Worm (Caenorhabditis elegans) whole organism, mixed stage, embryonic: Measurements from ENCODE around the gene F49E11.2.

Experiments used
- M03D4.4 ChIP-seq: sonication (generic microtip); optimal IDR thresholded peaks from 2 replicates; lab custom pipeline; 2017; ENCODE audit warnings: mild to moderate bottlenecking, missing genetic modification characterization, missing compliant biosample characterization
- bed-3 ChIP-seq: fragments of 200-800 bp; sonication (Bioruptor generic); optimal IDR thresholded peaks from 3 replicates; lab custom pipeline; 2018; ENCODE audit warnings: mild to moderate bottlenecking, missing genetic modification characterization, moderate library complexity, missing compliant biosample characterization
- blmp-1 ChIP-seq: fragments of 150-350 bp; optimal IDR thresholded peaks from 2 replicates; lab custom pipeline; 2014; ENCODE audit warnings: missing biosample characterization, missing genetic modification characterization
- ceh-39 ChIP-seq: fragments of 150-350 bp; optimal IDR thresholded peaks from 2 replicates; lab custom pipeline; 2014; ENCODE audit warnings: missing biosample characterization, missing genetic modification characterization
- ceh-43 ChIP-seq: fragments of 200-800 bp; sonication (Bioruptor generic); optimal IDR thresholded peaks from 2 replicates; lab custom pipeline; 2018; ENCODE audit warnings: mild to moderate bottlenecking, missing genetic modification characterization, moderate library complexity, missing compliant biosample characterization
- ceh-83 ChIP-seq: fragments of 200-800 bp; sonication (Bioruptor generic); optimal IDR thresholded peaks from 2 replicates; lab custom pipeline; 2018; ENCODE audit warnings: mild to moderate bottlenecking, missing genetic modification characterization, missing compliant biosample characterization
- ces-1 ChIP-seq: fragments of 150-350 bp; optimal IDR thresholded peaks from 2 replicates; lab custom pipeline; 2014; ENCODE audit warnings: missing biosample characterization, missing genetic modification reagents, missing genetic modification characterization
- cnd-1 ChIP-seq: fragments of 200-800 bp; sonication (Bioruptor generic); optimal IDR thresholded peaks from 2 replicates; lab custom pipeline; 2018; ENCODE audit warnings: mild to moderate bottlenecking, missing genetic modification characterization, missing compliant biosample characterization
- elt-1 ChIP-seq: sonication (generic microtip); optimal IDR thresholded peaks from 2 replicates; lab custom pipeline; 2017; ENCODE audit warnings: missing genetic modification characterization, mild to moderate bottlenecking, missing compliant biosample characterization, antibody characterized with exemption, moderate library complexity, borderline replicate concordance; ENCODE audit not compliant: insufficient read depth
- elt-3 ChIP-seq: fragments of 150-350 bp; optimal IDR thresholded peaks from 2 replicates; lab custom pipeline; 2014; ENCODE audit warnings: missing biosample characterization, missing genetic modification characterization
- flh-1 ChIP-seq: fragments of 200-800 bp; sonication (Bioruptor generic); optimal IDR thresholded peaks from 2 replicates; lab custom pipeline; 2018; ENCODE audit warnings: mild to moderate bottlenecking, missing genetic modification characterization, moderate library complexity, missing compliant biosample characterization
- ham-2 ChIP-seq: fragments of 200-800 bp; sonication (Bioruptor generic); optimal IDR thresholded peaks from 2 replicates; lab custom pipeline; 2018; ENCODE audit warnings: mild to moderate bottlenecking, missing genetic modification characterization, missing compliant biosample characterization
- lin-13 ChIP-seq: fragments of 150-350 bp; optimal IDR thresholded peaks from 2 replicates; lab custom pipeline; 2014; ENCODE audit warnings: missing biosample characterization, missing genetic modification characterization
- lin-32 ChIP-seq: fragments of 200-800 bp; sonication (Bioruptor generic); optimal IDR thresholded peaks from 2 replicates; lab custom pipeline; 2018; ENCODE audit warnings: mild to moderate bottlenecking, missing genetic modification characterization, missing compliant biosample characterization
- mab-5 ChIP-seq: fragments of 150-350 bp; optimal IDR thresholded peaks from 2 replicates; lab custom pipeline; 2014; ENCODE audit warnings: missing biosample characterization, missing genetic modification characterization
- mep-1 ChIP-seq: fragments of 150-350 bp; optimal IDR thresholded peaks from 2 replicates; lab custom pipeline; 2017; ENCODE audit warnings: missing biosample characterization, missing genetic modification reagents, missing genetic modification characterization, inconsistent platforms
- mls-2 ChIP-seq: sonication (generic microtip); optimal IDR thresholded peaks from 2 replicates; lab custom pipeline; 2016; ENCODE audit warnings: mild to moderate bottlenecking, missing genetic modification characterization, moderate library complexity, missing compliant biosample characterization
- nhr-12 ChIP-seq: fragments of 150-350 bp; optimal IDR thresholded peaks from 2 replicates; lab custom pipeline; 2014; ENCODE audit warnings: missing biosample characterization, missing genetic modification characterization
- nhr-2 ChIP-seq: fragments of 150-350 bp; optimal IDR thresholded peaks from 2 replicates; lab custom pipeline; 2014; ENCODE audit warnings: missing biosample characterization, missing genetic modification characterization
- nhr-237 ChIP-seq: fragments of 150-350 bp; optimal IDR thresholded peaks from 2 replicates; lab custom pipeline; 2014; ENCODE audit warnings: missing biosample characterization, missing genetic modification characterization
- snpc-4 ChIP-seq: fragments of 150-350 bp; optimal IDR thresholded peaks from 2 replicates; lab custom pipeline; 2014; ENCODE audit warnings: missing biosample characterization, missing genetic modification characterization
- tbx-8 ChIP-seq: fragments of 200-800 bp; sonication (Bioruptor generic); optimal IDR thresholded peaks from 2 replicates; lab custom pipeline; 2018; ENCODE audit warnings: mild to moderate bottlenecking, missing genetic modification characterization, moderate library complexity, missing compliant biosample characterization
- unc-120 ChIP-seq: sonication (generic microtip); optimal IDR thresholded peaks from 2 replicates; lab custom pipeline; 2017; ENCODE audit warnings: missing genetic modification characterization, missing compliant biosample characterization; ENCODE audit not compliant: poor library complexity, severe bottlenecking
- unc-39 ChIP-seq: fragments of 150-350 bp; optimal IDR thresholded peaks from 2 replicates; lab custom pipeline; 2014; ENCODE audit warnings: missing biosample characterization, missing genetic modification characterization
- unc-62 ChIP-seq: fragments of 150-350 bp; optimal IDR thresholded peaks from 2 replicates; lab custom pipeline; 2014; ENCODE audit warnings: missing biosample characterization, missing genetic modification reagents, missing genetic modification characterization
- zip-8 ChIP-seq: fragments of 150-350 bp; optimal IDR thresholded peaks from 2 replicates; lab custom pipeline; 2014; ENCODE audit warnings: missing biosample characterization, missing genetic modification characterization
- ztf-11 ChIP-seq: fragments of 150-350 bp; optimal IDR thresholded peaks from 2 replicates; lab custom pipeline; 2014; ENCODE audit warnings: missing biosample characterization, missing genetic modification characterization

F49E11.2 gene

DNA sequence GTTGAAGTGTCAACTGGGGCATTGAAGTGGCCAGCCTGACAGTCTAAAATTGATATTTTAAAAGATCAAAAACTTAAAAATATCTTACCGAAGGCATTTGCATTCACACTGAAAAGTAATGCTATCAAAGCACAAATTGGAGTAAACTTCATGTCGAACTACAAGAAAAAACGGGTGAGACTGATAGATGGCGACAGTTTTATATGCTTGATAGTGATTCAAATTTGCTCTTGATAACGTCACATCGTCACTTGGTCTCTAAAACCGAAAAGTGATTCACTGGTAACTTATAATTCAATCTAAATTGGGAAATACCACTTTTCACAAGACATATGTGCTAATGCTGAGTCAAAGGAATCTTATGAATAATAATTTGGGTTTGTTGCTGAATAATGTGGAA is 47.2 kb downstream of the F49E11.2 start, which contains the start of gene K10D11.5:
Gene K10D11.5 (minus strand): TSS at position 215 of the 400 bp plus-strand sequence.
- TF ChIP-seq nhr-12 (no peak), unc-62 (GFP tag; lab: Kevin White, UChicago) (no peak), ceh-39 (tag; lab: Kevin White, UChicago) (no peak), unc-120 (no peak), nhr-2 (no peak), mep-1 (tag; lab: Kevin White, UChicago) (no peak), nhr-237 (tag; lab: Kevin White, UChicago) (no peak), cnd-1 (no peak), ztf-11 (tag; lab: Kevin White, UChicago) (no peak), zip-8 (tag; lab: Kevin White, UChicago) (no peak)

DNA sequence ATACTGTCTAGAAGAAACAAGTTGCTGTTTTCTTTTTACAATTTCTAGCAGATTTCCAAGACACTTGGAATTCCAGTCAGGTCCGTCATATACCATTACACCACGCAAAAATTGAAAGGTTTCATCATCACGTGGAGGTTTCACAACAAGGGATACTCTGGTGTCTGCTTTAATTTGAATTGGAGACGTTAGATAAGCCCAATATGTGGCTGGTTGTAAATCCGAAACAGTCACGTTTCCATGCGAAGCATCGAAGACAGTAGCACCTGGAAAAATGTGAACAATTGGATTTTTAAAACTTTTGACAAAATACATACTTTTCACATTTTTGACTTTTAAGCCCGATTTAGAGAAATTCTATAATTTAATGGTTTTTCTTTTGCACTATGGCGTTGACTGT is 48.1 kb downstream of the F49E11.2 start:
- no peak for TF ChIP-seq blmp-1 (tag; lab: Kevin White, UChicago)
- no peak for TF ChIP-seq ceh-43
- no peak for TF ChIP-seq cnd-1
- TF ChIP-seq mab-5 (tag; lab: Kevin White, UChicago): no peak
- TF ChIP-seq mep-1 (tag; lab: Kevin White, UChicago): no peak
- no peak for TF ChIP-seq lin-13
- TF ChIP-seq, all 35 proteins: peak for 0

DNA sequence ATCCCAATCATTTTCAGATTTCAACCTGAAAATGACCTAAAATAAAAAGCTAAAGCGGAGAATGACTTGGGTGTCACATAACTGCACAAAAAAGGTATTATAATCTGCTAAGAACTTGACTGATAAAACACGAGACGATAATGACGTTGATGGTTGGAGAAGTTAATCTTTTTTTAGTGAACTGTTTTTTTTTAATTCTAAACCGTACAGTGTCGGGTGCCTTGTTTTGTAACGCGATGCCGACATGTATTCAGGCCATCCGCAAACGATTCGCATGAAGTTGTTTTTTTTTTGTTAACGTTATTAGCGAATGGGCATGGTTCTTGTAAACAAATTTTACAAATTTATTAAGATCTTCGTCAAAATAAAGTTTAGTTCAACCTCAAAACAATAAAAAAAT is 49.4 kb downstream of the F49E11.2 start, which contains the start of gene K10D11.6:
Gene K10D11.6 (minus strand): TSS at position 101 of the 400 bp plus-strand sequence.
- no peak for TF ChIP-seq mab-5 (tag; lab: Kevin White, UChicago)
- no peak for TF ChIP-seq snpc-4 (tag; lab: Kevin White, UChicago)
- no peak for TF ChIP-seq lin-32
- no peak for TF ChIP-seq ces-1 (GFP tag; lab: Kevin White, UChicago)
- TF ChIP-seq elt-3 (tag; lab: Kevin White, UChicago): no peak
- no peak for TF ChIP-seq zip-8 (tag; lab: Kevin White, UChicago)
- TF ChIP-seq ceh-83 (GFP tag; lab: Kevin White, UChicago): no peak
- TF ChIP-seq ham-2 (GFP tag; lab: Kevin White, UChicago): no peak
- TF ChIP-seq mls-2: no peak
- TF ChIP-seq nhr-237 (tag; lab: Kevin White, UChicago): no peak
- TF ChIP-seq nhr-2: no peak
- TF ChIP-seq, all 35 proteins: peak for 0

DNA sequence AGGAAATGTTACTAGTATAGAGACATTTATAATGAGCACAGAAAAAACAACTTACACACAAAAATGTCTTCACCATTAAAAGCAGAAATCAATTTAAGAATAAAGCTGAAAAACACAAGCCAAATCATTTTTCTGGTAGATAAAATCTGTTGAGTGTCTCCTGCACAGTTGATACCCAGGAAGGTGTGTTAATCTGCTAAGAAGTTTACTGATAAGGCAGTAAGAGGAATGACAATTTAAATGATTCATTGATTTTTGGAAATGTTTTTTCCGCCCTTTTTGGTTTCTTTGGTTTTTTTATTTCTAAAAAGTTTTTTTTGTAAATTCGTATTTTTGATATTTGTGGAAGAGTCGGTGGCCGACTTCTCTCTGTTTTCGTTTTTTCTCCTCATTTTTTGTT is 52.8 kb downstream of the F49E11.2 start, which contains the start of gene K10D11.3:
Gene K10D11.3 (minus strand): TSS at position 174 of the 400 bp plus-strand sequence.
- TF ChIP-seq bed-3: no peak
- TF ChIP-seq lin-32: no peak
- TF ChIP-seq ztf-11 (tag; lab: Kevin White, UChicago): no peak
- TF ChIP-seq mls-2: no peak
- TF ChIP-seq ceh-83 (GFP tag; lab: Kevin White, UChicago): no peak
- no peak for TF ChIP-seq unc-39
- TF ChIP-seq M03D4.4: no peak
- TF ChIP-seq snpc-4 (tag; lab: Kevin White, UChicago): no peak
- no peak for TF ChIP-seq elt-3 (tag; lab: Kevin White, UChicago)
- TF ChIP-seq lin-13: no peak
- TF ChIP-seq tbx-8 (GFP tag; lab: Kevin White, UChicago): no peak
- TF ChIP-seq flh-1: no peak
- TF ChIP-seq elt-1: no peak
